Fruit fly (Drosophila melanogaster) whole organism: ENCODE data around the gene Sgf11.

Experiments used
- CG8478 ChIP-seq: fragments of >200 bp; optimal IDR thresholded peaks from 2 replicates; lab custom pipeline; 2018; ENCODE audit warnings: inconsistent platforms
- Dll ChIP-seq: fragments of >200 bp; optimal IDR thresholded peaks from 2 replicates; lab custom pipeline; 2017
- EcR ChIP-seq, 2 experiments: fragments of >200 bp; optimal IDR thresholded peaks; 2 replicates each; lab custom pipeline; 2017; ENCODE audit warnings: missing biosample characterization in 2 of 2, missing genetic modification characterization in 2 of 2, missing genetic modification reagents in 2 of 2
- pan ChIP-seq: fragments of >200 bp; optimal IDR thresholded peaks from 2 replicates; lab custom pipeline; 2017
- psq ChIP-seq: fragments of >200 bp; optimal IDR thresholded peaks from 2 replicates; lab custom pipeline; 2017
- usp ChIP-seq: fragments of >200 bp; optimal IDR thresholded peaks from 2 replicates; lab custom pipeline; 2017; ENCODE audit warnings: missing biosample characterization, missing genetic modification characterization, mixed read lengths

Gene Sgf11

DNA sequence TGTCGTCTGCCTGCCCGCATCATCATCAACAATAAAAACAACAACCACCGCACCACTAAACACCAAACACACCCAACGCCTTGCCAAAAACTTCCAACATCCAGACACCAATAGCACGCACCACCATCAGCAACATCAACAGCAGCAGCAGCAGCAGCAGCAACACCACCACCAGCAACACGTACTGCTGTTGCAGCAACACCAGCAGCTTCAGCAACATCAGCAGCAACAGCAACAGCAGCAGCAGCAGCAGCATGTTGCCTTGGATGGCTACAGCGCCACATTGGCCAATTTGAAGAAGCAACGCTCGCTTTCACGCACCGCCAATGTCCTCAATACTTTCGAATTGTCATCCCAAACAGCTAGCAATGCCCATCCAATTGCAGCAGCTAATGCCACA lies 16.0 kb downstream of the Sgf11 start:
- TF ChIP-seq EcR (GFP tag; optimal IDR thresholded peaks at IDR 0.05; lab: Kevin White, UChicago) (no peak), Dll (lab: Kevin White, UChicago) (no peak), CG8478 (lab: Kevin White, UChicago) (no peak), pan (no peak), psq (lab: Kevin White, UChicago) (no peak), usp (GFP tag; lab: Kevin White, UChicago) (no peak)

DNA sequence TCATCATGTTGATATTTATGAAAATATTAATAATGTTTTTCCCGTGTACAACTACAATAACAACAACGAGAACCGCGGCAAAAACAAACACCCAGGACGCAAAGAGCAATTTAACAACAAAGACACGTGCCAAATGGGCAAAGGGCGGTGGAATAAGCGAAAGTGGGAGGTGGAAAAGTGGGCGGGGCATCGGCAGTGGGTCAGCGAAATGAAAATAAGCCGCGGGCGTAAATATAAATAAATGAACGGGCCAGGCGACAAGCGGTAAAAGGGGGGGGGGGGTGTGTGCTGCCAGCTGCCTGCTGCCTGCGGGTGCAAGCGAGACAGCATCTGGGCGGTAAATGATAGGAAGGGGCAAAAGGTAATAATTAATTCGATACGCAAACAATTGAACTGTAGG lies 27.9 kb downstream of the Sgf11 start:
- TF ChIP-seq pan (no peak), CG8478 (lab: Kevin White, UChicago) (no peak), psq (lab: Kevin White, UChicago) (no peak), Dll (lab: Kevin White, UChicago) (no peak), EcR (GFP tag; optimal IDR thresholded peaks at IDR 0.05; lab: Kevin White, UChicago) (no peak), usp (GFP tag; lab: Kevin White, UChicago) (no peak)

DNA sequence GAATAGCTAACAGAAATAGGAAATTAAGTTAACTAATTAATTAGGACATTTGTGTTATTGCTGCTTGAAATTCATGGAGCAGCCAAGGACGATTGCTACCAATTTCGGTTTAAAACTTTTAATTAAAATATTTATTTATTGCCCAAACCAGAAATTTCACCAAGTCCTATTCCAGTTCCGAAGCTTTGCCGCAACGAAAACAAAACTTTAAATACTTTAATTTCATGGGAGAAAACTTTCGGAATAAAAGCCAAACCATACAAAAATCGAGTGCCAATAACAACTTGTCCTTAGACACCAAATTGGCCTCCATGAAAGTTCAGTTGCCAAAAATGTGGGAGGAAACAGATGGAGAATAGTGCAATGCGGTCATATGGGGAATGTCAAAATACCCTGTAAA lies 38.4 kb downstream of the Sgf11 start:
- no peak for TF ChIP-seq EcR (GFP tag; optimal IDR thresholded peaks at IDR 0.05; lab: Kevin White, UChicago)
- TF ChIP-seq pan: no peak
- no peak for TF ChIP-seq usp (GFP tag; lab: Kevin White, UChicago)
- TF ChIP-seq Dll (lab: Kevin White, UChicago): no peak
- TF ChIP-seq CG8478 (lab: Kevin White, UChicago): no peak

DNA sequence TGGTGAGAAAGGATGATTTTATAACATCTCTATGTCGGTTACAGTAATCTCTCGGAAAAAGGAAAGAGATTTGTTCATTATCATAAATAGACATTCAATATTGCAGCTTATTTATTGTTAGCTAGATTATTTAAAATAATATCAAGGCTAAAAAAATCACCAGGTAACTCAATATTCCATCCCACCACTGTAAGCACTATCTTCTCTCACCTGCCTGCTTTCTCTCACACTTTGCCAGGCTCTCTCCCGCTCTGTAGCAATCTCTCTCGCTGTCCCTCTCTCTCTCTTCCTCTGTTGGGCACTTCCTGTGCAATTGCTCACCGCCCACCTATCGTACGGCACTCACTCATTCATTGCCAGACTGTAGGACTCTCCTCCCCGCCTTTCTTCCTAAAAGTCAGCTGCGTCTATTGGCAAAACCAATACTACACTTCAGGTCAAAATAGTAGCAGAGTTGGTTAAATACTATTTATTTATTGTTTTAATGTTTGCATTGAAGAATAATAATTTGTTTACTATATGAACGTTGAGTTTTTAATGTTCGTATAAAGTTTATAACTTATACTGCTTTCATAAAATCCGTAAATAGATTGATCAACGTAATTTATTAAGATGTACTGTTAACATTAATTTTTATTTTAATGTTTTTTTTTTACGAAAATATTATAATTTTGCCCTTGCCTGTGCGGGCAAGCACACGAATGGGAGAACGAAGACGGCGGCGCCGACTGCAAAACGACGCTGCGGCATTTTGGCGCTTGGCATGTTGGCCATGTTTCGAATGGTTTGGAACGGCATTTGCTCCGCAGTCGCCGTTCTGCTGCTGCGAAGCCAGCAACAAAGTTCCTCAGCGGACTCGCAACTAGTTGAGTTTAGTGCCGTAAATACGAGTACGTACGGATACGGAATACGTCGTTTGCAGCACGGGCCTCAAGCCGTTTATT lies 40.8 kb downstream of the Sgf11 start:
- TF ChIP-seq psq (lab: Kevin White, UChicago): no peak
- TF ChIP-seq usp (GFP tag; lab: Kevin White, UChicago): no peak
- no peak for TF ChIP-seq EcR (GFP tag; optimal IDR thresholded peaks at IDR 0.05; lab: Kevin White, UChicago)
- no peak for TF ChIP-seq Dll (lab: Kevin White, UChicago)
- TF ChIP-seq CG8478 (lab: Kevin White, UChicago): no peak
- TF ChIP-seq pan: no peak

DNA sequence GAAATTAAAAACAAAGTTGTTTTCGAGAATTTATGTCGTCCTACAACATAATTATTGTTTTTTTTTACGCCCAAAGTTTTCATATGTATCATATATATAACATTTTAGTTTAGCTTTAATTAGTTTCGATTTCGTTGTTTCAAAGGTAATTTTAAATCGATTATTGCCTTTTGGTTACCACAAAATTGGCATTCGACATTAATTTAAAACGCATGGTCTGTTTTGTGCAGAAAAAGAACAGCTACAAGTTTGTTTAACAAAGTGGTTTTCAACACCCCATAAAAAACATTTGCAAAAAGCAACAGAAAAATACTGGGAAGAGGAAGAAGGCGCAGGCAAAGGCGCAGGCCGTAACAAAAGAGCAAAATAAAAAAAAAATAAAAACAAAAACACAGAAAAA lies 43.1 kb downstream of the Sgf11 start:
- TF ChIP-seq Dll (lab: Kevin White, UChicago): no peak
- no peak for TF ChIP-seq CG8478 (lab: Kevin White, UChicago)
- no peak for TF ChIP-seq usp (GFP tag; lab: Kevin White, UChicago)
- TF ChIP-seq pan: no peak
- no peak for TF ChIP-seq EcR (GFP tag; optimal IDR thresholded peaks at IDR 0.05; lab: Kevin White, UChicago)
- TF ChIP-seq psq (lab: Kevin White, UChicago): no peak

DNA sequence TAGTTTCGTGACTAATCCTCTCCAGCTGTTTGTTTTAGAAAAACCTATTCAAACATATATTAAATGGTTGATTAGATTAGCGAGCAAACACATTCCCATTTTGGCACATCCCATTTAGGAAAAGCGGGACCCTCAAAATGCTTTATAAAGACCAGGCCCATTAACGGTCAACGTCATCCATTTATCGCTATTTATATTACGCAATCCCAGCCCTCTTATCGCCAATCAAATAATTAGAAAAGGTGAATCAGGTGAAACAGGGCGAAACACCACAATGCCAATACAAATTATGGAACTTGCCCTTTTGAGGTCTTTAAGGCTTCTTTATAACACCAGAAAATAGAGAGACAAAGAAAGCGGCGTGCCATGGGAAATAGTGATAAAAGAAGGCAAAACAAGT lies 43.6 kb downstream of the Sgf11 start:
- TF ChIP-seq pan (no peak), CG8478 (lab: Kevin White, UChicago) (no peak), EcR (GFP tag; optimal IDR thresholded peaks at IDR 0.05; lab: Kevin White, UChicago) (no peak), Dll (lab: Kevin White, UChicago) (no peak), psq (lab: Kevin White, UChicago) (no peak)

DNA sequence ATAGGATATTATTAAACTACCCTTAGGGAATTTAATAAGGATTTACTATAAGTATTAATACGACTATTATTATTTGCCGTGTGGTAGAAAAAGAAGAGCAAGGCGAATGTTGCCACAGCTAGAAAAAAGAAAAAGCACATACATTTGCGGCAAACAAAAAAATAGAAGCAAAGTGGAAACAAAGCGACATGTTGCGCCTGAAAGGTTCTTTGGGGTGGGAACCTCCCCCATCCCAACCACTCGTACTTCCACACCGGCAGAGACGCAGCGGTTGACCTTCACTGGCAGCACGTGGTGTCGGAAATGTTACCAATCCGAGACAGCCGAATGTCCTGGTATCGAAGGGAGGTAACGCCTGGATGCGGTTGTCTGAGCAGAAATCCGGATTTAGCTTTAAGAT lies 44.3 kb downstream of the Sgf11 start:
- TF ChIP-seq usp (GFP tag; lab: Kevin White, UChicago) (no peak), EcR (GFP tag; optimal IDR thresholded peaks at IDR 0.05; lab: Kevin White, UChicago) (no peak), pan (no peak), psq (lab: Kevin White, UChicago) (no peak), CG8478 (lab: Kevin White, UChicago) (no peak), Dll (lab: Kevin White, UChicago) (no peak)

DNA sequence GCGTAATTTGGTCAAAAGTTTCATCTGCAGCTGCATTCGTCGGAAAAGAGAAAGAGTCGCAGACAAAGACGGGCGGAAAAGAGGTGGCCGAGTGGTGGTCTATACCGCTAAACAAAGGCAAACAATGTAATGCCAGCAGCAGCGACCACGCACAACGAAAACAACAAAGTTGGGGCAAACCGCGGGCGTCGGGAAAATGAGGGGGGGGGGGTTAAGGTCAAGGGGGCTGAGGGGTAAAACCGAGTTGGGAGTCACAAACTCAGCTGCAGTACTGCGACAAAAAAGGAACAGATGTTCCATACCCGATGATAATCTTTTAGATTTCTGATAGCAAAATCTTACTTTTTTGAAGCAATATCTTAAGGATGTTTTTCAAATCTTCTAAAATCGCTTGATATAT lies 44.9 kb downstream of the Sgf11 start:
- TF ChIP-seq Dll (lab: Kevin White, UChicago) (no peak), psq (lab: Kevin White, UChicago) (no peak), EcR (GFP tag; optimal IDR thresholded peaks at IDR 0.05; lab: Kevin White, UChicago) (no peak), pan (no peak), CG8478 (lab: Kevin White, UChicago) (no peak), usp (GFP tag; lab: Kevin White, UChicago) (no peak)

DNA sequence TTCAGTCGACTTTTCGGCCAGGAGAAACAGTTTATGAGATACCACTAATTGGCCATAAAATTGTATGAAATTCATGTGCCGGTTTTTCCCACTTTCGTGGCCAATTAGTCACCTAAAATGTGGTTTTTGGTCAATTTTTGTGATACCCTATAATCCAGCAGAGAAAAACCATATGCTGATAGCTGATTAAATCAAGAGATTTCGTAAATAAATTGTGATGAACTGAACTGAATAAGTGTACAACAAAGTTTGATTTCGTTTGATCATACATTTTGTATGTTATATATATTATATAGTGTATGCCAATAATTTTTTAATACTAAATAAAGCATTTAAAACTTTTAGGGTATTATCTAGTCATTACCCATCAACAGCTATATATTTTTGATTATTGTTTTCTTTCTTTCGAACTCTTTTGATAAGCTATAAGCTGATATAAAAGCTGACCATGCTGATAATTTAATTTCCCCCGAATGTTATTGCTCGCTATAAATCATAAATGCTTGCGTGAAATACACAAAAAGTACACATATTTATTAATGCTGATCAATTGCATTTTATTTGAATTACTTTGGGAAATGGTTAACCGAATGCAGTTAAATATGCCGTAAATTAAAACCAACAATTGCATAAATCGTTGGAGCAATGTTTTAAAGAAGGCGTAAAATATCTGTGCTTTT lies 46.7 kb downstream of the Sgf11 start:
- peak; percentile 32 for TF ChIP-seq pan
- TF ChIP-seq CG8478 (lab: Kevin White, UChicago): no peak

DNA sequence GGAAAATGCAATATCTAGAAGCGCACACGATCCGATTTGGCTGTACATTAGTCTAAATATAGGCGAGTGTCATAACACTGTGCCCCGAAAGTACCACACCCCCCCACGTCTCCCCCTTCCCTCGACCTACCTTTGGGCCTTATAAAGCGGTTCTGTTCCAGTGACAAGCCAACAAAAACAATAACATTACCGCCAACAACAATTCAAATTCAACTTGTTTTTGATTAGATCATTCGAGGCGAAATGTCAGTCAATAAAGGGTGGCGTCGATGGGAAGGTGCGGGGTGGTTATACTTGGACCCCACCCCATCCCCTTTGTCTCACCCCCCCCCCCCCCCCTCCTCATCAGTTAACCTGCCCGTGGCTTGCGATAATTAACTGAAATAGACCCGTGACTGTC lies 48.6 kb downstream of the Sgf11 start:
- TF ChIP-seq psq (lab: Kevin White, UChicago): no peak
- no peak for TF ChIP-seq CG8478 (lab: Kevin White, UChicago)
- no peak for TF ChIP-seq EcR (GFP tag; optimal IDR thresholded peaks at IDR 0.05; lab: Kevin White, UChicago)
- no peak for TF ChIP-seq pan
- no peak for TF ChIP-seq Dll (lab: Kevin White, UChicago)
- no peak for TF ChIP-seq usp (GFP tag; lab: Kevin White, UChicago)

DNA sequence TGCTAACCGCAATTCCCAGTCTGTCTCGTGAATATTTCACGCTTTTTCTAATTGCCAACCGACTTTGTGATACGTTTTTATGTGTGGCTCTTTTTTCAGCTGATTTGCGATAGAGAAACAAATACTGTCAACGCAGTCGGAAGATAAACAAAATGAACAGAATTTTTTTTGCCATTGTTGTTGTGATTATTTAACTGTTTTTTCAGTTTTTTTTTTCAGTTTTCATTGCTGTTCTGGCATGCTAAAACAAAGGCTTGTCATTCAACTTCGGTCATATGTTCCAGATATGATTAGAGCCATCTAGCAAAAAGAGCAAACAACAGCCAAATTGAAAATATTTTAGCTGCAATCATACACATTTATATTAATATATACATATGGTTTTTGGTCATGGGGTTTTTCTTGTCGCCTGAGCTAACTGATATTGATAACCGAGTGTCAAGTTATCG lies 49.4 kb downstream of the Sgf11 start:
- TF ChIP-seq pan (no peak), Dll (lab: Kevin White, UChicago) (no peak), CG8478 (lab: Kevin White, UChicago) (no peak), EcR (GFP tag; optimal IDR thresholded peaks at IDR 0.05; lab: Kevin White, UChicago) (no peak), psq (lab: Kevin White, UChicago) (no peak), usp (GFP tag; lab: Kevin White, UChicago) (no peak)
